Worm (Caenorhabditis elegans) whole organism, L1 larva: Measurements from ENCODE around the gene F26G1.10.

Source experiments
- lin-15B ChIP-seq: fragments of 150-350 bp; sonication (generic microtip); optimal IDR thresholded peaks from 3 replicates; lab custom pipeline; 2014; ENCODE audit warnings: missing biosample characterization, missing genetic modification characterization
- nhr-28 ChIP-seq: fragments of 150-350 bp; optimal IDR thresholded peaks from 2 replicates; lab custom pipeline; 2014; ENCODE audit warnings: missing biosample characterization, missing genetic modification characterization
- zag-1 ChIP-seq: fragments of 150-350 bp; optimal IDR thresholded peaks from 2 replicates; lab custom pipeline; 2014; ENCODE audit warnings: missing biosample characterization, missing genetic modification characterization

- TF ChIP-seq lin-15B (tag; lab: Kevin White, UChicago) (no peak), nhr-28 (tag; lab: Kevin White, UChicago) (no peak), zag-1 (tag; lab: Kevin White, UChicago) (no peak)
These were observed 48.4 kb downstream of the F26G1.10 start for ce11 chrII:4822610-4823009.
